Worm (Caenorhabditis elegans) whole organism, young adult: ENCODE data around the gene nrf-5.

Experiments
- B0019.2 ChIP-seq: fragments of 200-800 bp; sonication (Bioruptor generic); conservative IDR thresholded peaks from 2 replicates; pipeline ENCODE4 v1.3.6; 2022; ENCODE audit warnings: missing genetic modification reagents, missing genetic modification characterization, missing compliant biosample characterization
- B0336.3 ChIP-seq: fragments of 200-800 bp; sonication (Bioruptor generic); IDR thresholded peaks from 2 replicates; pipeline ENCODE4 v1.3.6; 2022; ENCODE audit warnings: missing genetic modification characterization, missing compliant biosample characterization
- F22D6.2 ChIP-seq: sonication (generic microtip); optimal IDR thresholded peaks from 2 replicates; lab custom pipeline; 2016; ENCODE audit warnings: mild to moderate bottlenecking, missing genetic modification characterization, missing compliant biosample characterization
- F23B12.7 ChIP-seq: sonication (generic microtip); optimal IDR thresholded peaks from 2 replicates; lab custom pipeline; 2017; ENCODE audit warnings: missing genetic modification characterization, mild to moderate bottlenecking, missing compliant biosample characterization, antibody characterized with exemption, moderate library complexity; ENCODE audit not compliant: insufficient read depth
- F39B2.1 ChIP-seq: fragments of 200-800 bp; sonication (Bioruptor generic); IDR thresholded peaks from 2 replicates; pipeline ENCODE4 v1.3.6; 2022; ENCODE audit warnings: missing genetic modification reagents, missing genetic modification characterization, missing compliant biosample characterization
- F52B5.7 ChIP-seq: sonication (generic microtip); optimal IDR thresholded peaks from 2 replicates; lab custom pipeline; 2016; ENCODE audit warnings: mild to moderate bottlenecking, missing genetic modification characterization, missing compliant biosample characterization
- K11D2.4 ChIP-seq: fragments of 200-800 bp; sonication (Bioruptor generic); IDR thresholded peaks from 2 replicates; pipeline ENCODE4 v1.3.6; 2022; ENCODE audit warnings: missing genetic modification reagents, missing genetic modification characterization, missing compliant biosample characterization
- K12H6.12 ChIP-seq: fragments of 200-800 bp; sonication (Bioruptor generic); optimal IDR thresholded peaks from 2 replicates; lab custom pipeline; 2018; ENCODE audit warnings: mild to moderate bottlenecking, missing genetic modification characterization, missing compliant biosample characterization
- Y56A3A.18 ChIP-seq: fragments of 200-800 bp; sonication (Bioruptor generic); IDR thresholded peaks from 2 replicates; pipeline ENCODE4 v1.3.6; 2022; ENCODE audit warnings: missing genetic modification reagents, missing genetic modification characterization, missing compliant biosample characterization
- aptf-3 ChIP-seq: fragments of 200-800 bp; sonication (Bioruptor generic); IDR thresholded peaks from 2 replicates; pipeline ENCODE4 v1.3.6; 2022; ENCODE audit warnings: missing genetic modification characterization, missing compliant biosample characterization
- attf-5 ChIP-seq: fragments of 200-800 bp; sonication (Bioruptor generic); optimal IDR thresholded peaks from 2 replicates; lab custom pipeline; 2018; ENCODE audit warnings: mild to moderate bottlenecking, missing genetic modification characterization, missing compliant biosample characterization
- cebp-1 ChIP-seq, 2 experiments: fragments of 200-800 bp in 1 of 2; sonication (Bioruptor generic) in 1 of 2; sonication (generic microtip) in 1 of 2; IDR thresholded peaks in 1 of 2; optimal IDR thresholded peaks in 1 of 2; 2 replicates each; pipeline versions ENCODE4 v1.3.6 to Lab custom; 2017 to 2022; ENCODE audit warnings: missing compliant biosample characterization in 2 of 2, missing genetic modification characterization in 2 of 2, mild to moderate bottlenecking in 1 of 2, missing genetic modification reagents in 1 of 2, moderate library complexity in 1 of 2
- ceh-100 ChIP-seq: fragments of 200-800 bp; sonication (Bioruptor generic); IDR thresholded peaks from 2 replicates; pipeline ENCODE4 v1.3.6; 2022; ENCODE audit warnings: missing genetic modification reagents, missing genetic modification characterization, missing compliant biosample characterization
- ceh-27 ChIP-seq: fragments of 200-800 bp; sonication (Bioruptor generic); optimal IDR thresholded peaks from 2 replicates; lab custom pipeline; 2018; ENCODE audit warnings: mild to moderate bottlenecking, missing genetic modification characterization, moderate library complexity, missing compliant biosample characterization
- chd-7 ChIP-seq: sonication (generic microtip); optimal IDR thresholded peaks from 2 replicates; lab custom pipeline; 2016; ENCODE audit warnings: mild to moderate bottlenecking, missing genetic modification characterization, moderate library complexity, missing compliant biosample characterization
- egrh-3 ChIP-seq: fragments of 200-800 bp; sonication (Bioruptor generic); IDR thresholded peaks from 2 replicates; pipeline ENCODE4 v1.3.6; 2022; ENCODE audit warnings: missing genetic modification reagents, missing genetic modification characterization, missing compliant biosample characterization
- ekl-4 ChIP-seq: fragments of 200-800 bp; sonication (Bioruptor generic); IDR thresholded peaks from 2 replicates; pipeline ENCODE4 v1.3.6; 2022; ENCODE audit warnings: missing genetic modification reagents, missing genetic modification characterization, missing compliant biosample characterization
- ets-4 ChIP-seq: fragments of 200-800 bp; sonication (Bioruptor generic); optimal IDR thresholded peaks from 2 replicates; lab custom pipeline; 2018; ENCODE audit warnings: mild to moderate bottlenecking, missing genetic modification characterization, missing compliant biosample characterization
- gei-17 ChIP-seq: fragments of 200-800 bp; sonication (Bioruptor generic); optimal IDR thresholded peaks from 2 replicates; lab custom pipeline; 2018; ENCODE audit warnings: mild to moderate bottlenecking, missing genetic modification characterization, missing compliant biosample characterization
- hlh-26 ChIP-seq: fragments of 200-800 bp; sonication (Bioruptor generic); conservative IDR thresholded peaks from 2 replicates; pipeline ENCODE4 v1.3.6; 2022; ENCODE audit warnings: missing genetic modification reagents, missing genetic modification characterization, missing compliant biosample characterization
- hmg-1.2 ChIP-seq: fragments of 200-800 bp; sonication (Bioruptor generic); IDR thresholded peaks from 2 replicates; pipeline ENCODE4 v1.3.6; 2022; ENCODE audit warnings: missing genetic modification reagents, missing genetic modification characterization, missing compliant biosample characterization
- hsf-1 ChIP-seq: fragments of 200-800 bp; sonication (Bioruptor generic); IDR thresholded peaks from 2 replicates; pipeline ENCODE4 v1.3.6; 2022; ENCODE audit warnings: missing genetic modification reagents, missing genetic modification characterization, missing compliant biosample characterization
- lin-35 ChIP-seq, 3 experiments: fragments of 150-350 bp in 2 of 3; sonication (generic microtip) in 1 of 3; optimal IDR thresholded peaks; 2 replicates each; lab custom pipeline; 2014 to 2018; ENCODE audit warnings: missing biosample characterization in 3 of 3, missing genetic modification characterization in 3 of 3, missing genetic modification reagents in 3 of 3
- lin-54 ChIP-seq: fragments of 200-800 bp; sonication (Bioruptor generic); optimal IDR thresholded peaks from 2 replicates; lab custom pipeline; 2018; ENCODE audit warnings: mild to moderate bottlenecking, missing genetic modification characterization, missing compliant biosample characterization
- lir-1 ChIP-seq: fragments of 200-800 bp; sonication (Bioruptor generic); conservative IDR thresholded peaks from 2 replicates; pipeline ENCODE4 v1.3.6; 2022; ENCODE audit warnings: missing genetic modification reagents, missing genetic modification characterization, missing compliant biosample characterization
- lsy-27 ChIP-seq: sonication (generic microtip); optimal IDR thresholded peaks from 2 replicates; lab custom pipeline; 2017; ENCODE audit warnings: missing genetic modification characterization, mild to moderate bottlenecking, missing compliant biosample characterization, antibody characterized with exemption, missing genotype, borderline replicate concordance; ENCODE audit not compliant: insufficient read depth
- nhr-80 ChIP-seq: sonication (generic microtip); optimal IDR thresholded peaks from 2 replicates; lab custom pipeline; 2016; ENCODE audit warnings: missing genetic modification characterization, missing compliant biosample characterization
- rcor-1 ChIP-seq: fragments of 200-800 bp; sonication (Bioruptor generic); IDR thresholded peaks from 2 replicates; pipeline ENCODE4 v1.3.6; 2022; ENCODE audit warnings: missing genetic modification reagents, missing genetic modification characterization, missing compliant biosample characterization
- rec-8 ChIP-seq, 2 experiments: sonication (generic microtip); optimal IDR thresholded peaks; 2 replicates each; lab custom pipeline; 2016; ENCODE audit warnings: mild to moderate bottlenecking in 2 of 2, missing genetic modification characterization in 2 of 2, missing genetic modification reagents in 2 of 2, missing genotype in 2 of 2, missing biosample characterization in 1 of 2, missing compliant biosample characterization in 1 of 2, moderate library complexity in 1 of 2
- repo-1 ChIP-seq: sonication (generic microtip); optimal IDR thresholded peaks from 2 replicates; lab custom pipeline; 2017; ENCODE audit warnings: mild to moderate bottlenecking, missing genetic modification characterization, missing compliant biosample characterization
- rpc-1 ChIP-seq, 2 experiments: fragments of 150-350 bp in 1 of 2; sonication (generic microtip) in 1 of 2; optimal IDR thresholded peaks; 2 replicates each; lab custom pipeline; 2014 to 2018; ENCODE audit warnings: missing biosample characterization in 1 of 2, missing genetic modification characterization in 1 of 2, missing genetic modification reagents in 1 of 2, missing genotype in 1 of 2
- snpc-4 ChIP-seq, 5 experiments: fragments of 150-350 bp in 1 of 5; sonication (generic microtip) in 4 of 5; optimal IDR thresholded peaks; 2 replicates each; lab custom pipeline; 2014 to 2018; ENCODE audit warnings: missing genetic modification characterization in 5 of 5, missing biosample characterization in 3 of 5, antibody characterized with exemption in 2 of 5, mild to moderate bottlenecking in 2 of 5, missing compliant biosample characterization in 2 of 5, missing genotype in 2 of 5, moderate library complexity in 2 of 5, missing genetic modification reagents in 1 of 5
- sptf-2 ChIP-seq: fragments of 200-800 bp; sonication (Bioruptor generic); optimal IDR thresholded peaks from 2 replicates; lab custom pipeline; 2018; ENCODE audit warnings: mild to moderate bottlenecking, missing genetic modification characterization, missing compliant biosample characterization
- zfh-2 ChIP-seq: fragments of 200-800 bp; sonication (Bioruptor generic); conservative IDR thresholded peaks from 2 replicates; pipeline ENCODE4 v1.3.6; 2022; ENCODE audit warnings: missing genetic modification reagents, missing genetic modification characterization, missing compliant biosample characterization
- zim-3 ChIP-seq: sonication (generic microtip); optimal IDR thresholded peaks from 2 replicates; lab custom pipeline; 2017; ENCODE audit warnings: mild to moderate bottlenecking, missing genetic modification characterization, moderate library complexity, missing compliant biosample characterization
- ztf-18 ChIP-seq: sonication (generic microtip); optimal IDR thresholded peaks from 2 replicates; lab custom pipeline; 2016; ENCODE audit warnings: missing genotype, mild to moderate bottlenecking, missing genetic modification characterization, missing compliant biosample characterization
- ztf-22 ChIP-seq: fragments of 200-800 bp; sonication (Bioruptor generic); optimal IDR thresholded peaks from 2 replicates; lab custom pipeline; 2018; ENCODE audit warnings: mild to moderate bottlenecking, missing genetic modification characterization, moderate library complexity, missing compliant biosample characterization
- ztf-28 ChIP-seq: fragments of 200-800 bp; sonication (Bioruptor generic); IDR thresholded peaks from 2 replicates; pipeline ENCODE4 v1.3.6; 2022; ENCODE audit warnings: missing genetic modification reagents, missing genetic modification characterization, missing compliant biosample characterization
- ztf-3 ChIP-seq: fragments of 200-800 bp; sonication (Bioruptor generic); optimal IDR thresholded peaks from 2 replicates; lab custom pipeline; 2018; ENCODE audit warnings: mild to moderate bottlenecking, missing genetic modification characterization, missing compliant biosample characterization

nrf-5 gene

DNA sequence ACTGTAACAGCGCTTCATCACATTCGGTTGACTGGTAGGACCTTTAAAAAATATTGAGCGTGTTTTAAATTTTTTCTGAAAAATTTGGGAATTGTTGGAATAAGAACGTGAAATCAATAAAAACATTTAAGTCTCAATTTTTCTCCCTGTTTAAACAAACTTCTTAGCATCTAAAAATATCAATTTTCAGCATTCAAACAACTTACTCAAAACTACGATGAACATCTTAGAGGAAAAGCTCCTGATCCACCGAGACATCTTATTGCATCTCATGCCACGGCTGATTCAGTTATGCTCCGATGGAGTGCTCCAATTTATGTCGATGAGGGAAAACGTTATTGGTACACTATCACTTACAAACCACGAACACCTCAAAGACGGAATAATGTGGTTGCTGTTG is 28.9 kb upstream of the nrf-5 start:
- TF ChIP-seq repo-1 (tag; lab: Kevin White, UChicago) (no peak), rpc-1 (optimal IDR thresholded peaks at IDR 0.05; lab: Kevin White, UChicago) (no peak), rpc-1 (tag; optimal IDR thresholded peaks at IDR 0.05; lab: Kevin White, UChicago) (no peak), ceh-100 (GFP tag; lab: Robert Waterston, UW) (no peak), sptf-2 (no peak)

DNA sequence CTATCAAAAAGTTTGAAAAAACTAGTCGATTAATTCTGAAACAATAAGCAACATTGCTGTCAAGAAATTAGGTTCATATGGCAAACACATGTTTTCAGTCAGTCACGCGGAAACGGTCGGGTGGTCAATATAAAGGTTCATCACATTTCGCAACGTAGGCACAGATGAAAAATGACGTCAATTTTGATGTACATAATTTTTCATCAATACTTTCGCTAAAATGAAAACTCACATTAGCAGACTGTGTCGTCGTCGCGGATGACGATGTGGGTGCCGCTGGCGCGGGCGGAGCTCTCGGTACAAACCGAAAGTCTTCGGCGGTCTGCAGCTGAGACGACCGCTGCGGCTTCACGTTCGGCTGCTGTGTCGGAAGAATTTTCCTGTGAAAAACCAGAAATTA is 24.2 kb upstream of the nrf-5 start, which contains the start of gene swan-2:
TSS of gene swan-2 (minus strand) at position 380 of the 400 bp plus-strand sequence.
- TF ChIP-seq F22D6.2 (tag; lab: Kevin White, UChicago) (no peak), B0019.2 (no peak), ztf-18 (tag; lab: Kevin White, UChicago) (no peak), cebp-1 (GFP tag; IDR thresholded peaks at IDR 0.05; lab: Robert Waterston, UW) (peak; percentile 84), cebp-1 (tag; optimal IDR thresholded peaks at IDR 0.05; lab: Kevin White, UChicago) (peak; percentile 91), hsf-1 (GFP tag; lab: Robert Waterston, UW) (no peak), ztf-28 (GFP tag; lab: Robert Waterston, UW) (no peak), egrh-3 (GFP tag; lab: Robert Waterston, UW) (peak; percentile 46; the same call in 1 of the 2 replicates), lsy-27 (tag; lab: Kevin White, UChicago) (no peak), attf-5 (GFP tag; lab: Kevin White, UChicago) (peak; percentile 11), F39B2.1 (GFP tag; lab: Robert Waterston, UW) (no peak), zfh-2 (GFP tag; lab: Robert Waterston, UW) (peak; percentile 83)

DNA sequence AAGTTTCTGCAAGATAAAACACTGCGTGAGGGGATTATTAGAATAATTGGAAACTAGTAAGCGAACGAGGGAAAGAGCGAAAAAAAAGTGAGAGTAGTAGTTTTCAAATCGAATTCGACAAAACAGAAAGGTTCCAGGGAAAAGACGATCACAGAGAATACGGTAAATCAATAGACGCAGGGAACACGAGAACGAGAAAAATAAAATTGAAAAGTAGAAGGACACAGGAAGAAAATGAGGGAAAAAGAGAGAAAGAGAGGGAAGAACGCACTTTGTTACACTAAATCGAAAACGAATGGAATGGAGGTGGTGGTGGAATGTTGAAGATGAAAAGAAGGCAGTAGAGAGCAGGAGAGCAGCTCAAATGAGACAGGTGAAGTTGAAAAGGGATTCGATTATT is 20.8 kb upstream of the nrf-5 start, which contains the start of gene swan-1:
TSS of gene swan-1 (minus strand) at position 6 of the 400 bp plus-strand sequence.
- TF ChIP-seq ekl-4 (0 out of 2 replicates have a peak, but pooled peaks have one; percentile 29), F52B5.7 (tag; lab: Kevin White, UChicago) (no peak)

DNA sequence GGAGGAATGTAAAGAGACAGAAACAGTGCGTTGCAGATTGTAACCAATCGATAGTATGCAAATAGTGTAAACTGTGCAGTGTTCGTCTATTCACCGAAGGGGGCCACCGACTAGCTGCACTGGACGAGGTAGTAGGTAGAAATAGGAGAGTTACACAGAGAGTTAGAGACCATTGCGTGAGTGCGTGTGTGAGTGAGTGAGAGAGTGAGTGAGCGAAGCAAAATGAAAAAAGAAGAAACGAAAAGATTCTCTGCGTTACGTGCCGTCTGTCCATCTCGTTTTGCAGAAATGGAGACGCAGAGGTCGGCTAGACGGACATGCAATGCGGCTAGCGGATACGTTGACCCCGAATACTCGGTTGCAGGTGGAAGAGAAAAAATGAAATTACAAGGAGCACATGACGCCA is 19.6 kb upstream of the nrf-5 start:
- no peak for TF ChIP-seq hlh-26 (GFP tag; lab: Robert Waterston, UW)
- peak; percentile 27 for TF ChIP-seq ceh-27 (GFP tag; lab: Kevin White, UChicago)
- TF ChIP-seq ztf-18 (tag; lab: Kevin White, UChicago) = peak; percentile 60
- peak; percentile 74; the same call in 1 of the 2 replicates for TF ChIP-seq hmg-1.2
- 0 out of 2 replicates have a peak, but pooled peaks have one; percentile 49 for TF ChIP-seq lir-1
- no peak for TF ChIP-seq B0336.3 (GFP tag; lab: Robert Waterston, UW)
- TF ChIP-seq lin-35 (GFP tag; optimal IDR thresholded peaks at IDR 0.05; lab: Kevin White, UChicago) = peak in 1 of 3 experiments; percentile 28
- peak; percentile 31 for TF ChIP-seq chd-7 (tag; lab: Kevin White, UChicago)
- 0 out of 2 replicates have a peak, but pooled peaks have one; percentile 44 for TF ChIP-seq Y56A3A.18
- TF ChIP-seq K12H6.12 (tag; lab: Kevin White, UChicago) = peak; percentile 78
- TF ChIP-seq attf-5 (GFP tag; lab: Kevin White, UChicago) = peak; percentile 77
- TF ChIP-seq zfh-2 (GFP tag; lab: Robert Waterston, UW) = no peak
- peak; percentile 22 for TF ChIP-seq gei-17 (GFP tag; lab: Kevin White, UChicago)
- TF ChIP-seq zim-3 (tag; lab: Kevin White, UChicago) = no peak
- TF ChIP-seq nhr-80 (tag; lab: Kevin White, UChicago) = peak; percentile 67
- peak; percentile 57; the same call in 1 of the 2 replicates for TF ChIP-seq rcor-1 (GFP tag; lab: Robert Waterston, UW)
- TF ChIP-seq, all 124 proteins: peak for 12

ce11 chrV:13812330-13812729 is 15.7 kb upstream of the nrf-5 start:
- TF ChIP-seq ztf-3 (no peak), lin-54 (no peak), ztf-22 (GFP tag; lab: Kevin White, UChicago) (no peak), rec-8 (tag; optimal IDR thresholded peaks at IDR 0.05; lab: Kevin White, UChicago) (no peak), F23B12.7 (tag; lab: Kevin White, UChicago) (no peak), aptf-3 (GFP tag; lab: Robert Waterston, UW) (no peak), ekl-4 (no peak), K11D2.4 (GFP tag; lab: Robert Waterston, UW) (no peak), zim-3 (tag; lab: Kevin White, UChicago) (no peak), ets-4 (GFP tag; lab: Kevin White, UChicago) (no peak), snpc-4 (GFP tag; optimal IDR thresholded peaks at IDR 0.05; lab: Kevin White, UChicago) (no peak), snpc-4 (tag; optimal IDR thresholded peaks at IDR 0.05; lab: Kevin White, UChicago) (no peak), repo-1 (tag; lab: Kevin White, UChicago) (no peak)
